Fruit fly (Drosophila melanogaster) whole organism, wandering third instar larva: ENCODE results near the gene RpS20.
A peak's percentile ranks its signal among the peaks of the same experiment; 100 is the strongest.

ENCODE experiments used
- Abd-B ChIP-seq: fragments of >200 bp; optimal IDR thresholded peaks from 2 replicates; lab custom pipeline; 2017; ENCODE audit warnings: missing biosample characterization, missing genetic modification characterization
- CG32264 ChIP-seq: fragments of 200-800 bp; sonication (Bioruptor generic); optimal IDR thresholded peaks from 2 replicates; lab custom pipeline; 2016; ENCODE audit warnings: missing biosample characterization, missing genetic modification characterization
- CG9705 ChIP-seq: fragments of 200-800 bp; sonication (Bioruptor generic); optimal IDR thresholded peaks from 2 replicates; lab custom pipeline; 2018; ENCODE audit warnings: missing biosample characterization, mild to moderate bottlenecking, missing genetic modification characterization
- CrebA ChIP-seq: fragments of 200-800 bp; sonication (Bioruptor generic); optimal IDR thresholded peaks from 2 replicates; lab custom pipeline; 2016; ENCODE audit warnings: missing biosample characterization, mild to moderate bottlenecking, missing genetic modification characterization, borderline replicate concordance
- Dfd ChIP-seq: fragments of >200 bp; optimal IDR thresholded peaks from 2 replicates; lab custom pipeline; 2017; ENCODE audit warnings: missing biosample characterization, missing genetic modification characterization
- Dif ChIP-seq: fragments of 200-275, 200-300 bp; sonication (Bioruptor generic); optimal IDR thresholded peaks from 2 replicates; lab custom pipeline; 2018; ENCODE audit warnings: missing biosample characterization, missing genetic modification characterization; ENCODE audit not compliant: partially characterized antibody
- GATAd ChIP-seq: sonication (Bioruptor generic); optimal IDR thresholded peaks from 2 replicates; lab custom pipeline; 2016; ENCODE audit warnings: missing biosample characterization, missing genetic modification characterization
- HLH106 ChIP-seq: fragments of 200-800 bp; optimal IDR thresholded peaks from 3 replicates; lab custom pipeline; 2019; ENCODE audit warnings: missing biosample characterization, mild to moderate bottlenecking, missing genetic modification characterization, moderate library complexity
- Hnf4 ChIP-seq: fragments of 200-800 bp; sonication (Bioruptor generic); optimal IDR thresholded peaks from 2 replicates; lab custom pipeline; 2016; ENCODE audit warnings: missing biosample characterization, mild to moderate bottlenecking, missing genetic modification characterization
- Hr78 ChIP-seq: fragments of >200 bp; optimal IDR thresholded peaks from 2 replicates; lab custom pipeline; 2017; ENCODE audit warnings: missing biosample characterization, missing genetic modification characterization
- Hr83 ChIP-seq: fragments of 200-300 bp; sonication (Bioruptor generic); optimal IDR thresholded peaks from 2 replicates; lab custom pipeline; 2016; ENCODE audit warnings: missing biosample characterization, mild to moderate bottlenecking, missing genetic modification characterization, moderate library complexity; ENCODE audit not compliant: poor library complexity, severe bottlenecking
- Jra ChIP-seq: sonication (Bioruptor generic); optimal IDR thresholded peaks from 2 replicates; lab custom pipeline; 2016; ENCODE audit warnings: missing biosample characterization, missing genetic modification characterization
- Mio ChIP-seq: sonication (Bioruptor generic); optimal IDR thresholded peaks from 2 replicates; lab custom pipeline; 2016; ENCODE audit warnings: missing biosample characterization, missing genetic modification characterization
- Myc ChIP-seq: fragments of >200 bp; optimal IDR thresholded peaks from 2 replicates; lab custom pipeline; 2017
- N ChIP-seq: fragments of >200 bp; optimal IDR thresholded peaks from 2 replicates; lab custom pipeline; 2018; ENCODE audit warnings: missing biosample characterization, missing external identifiers, missing genetic modification characterization
- OdsH ChIP-seq: fragments of 200-800 bp; sonication (Bioruptor generic); optimal IDR thresholded peaks from 2 replicates; lab custom pipeline; 2016; ENCODE audit warnings: missing biosample characterization, mild to moderate bottlenecking, missing genetic modification characterization
- Rel ChIP-seq, 2 experiments: fragments of 200-800 bp; sonication (Bioruptor generic) in 1 of 2; optimal IDR thresholded peaks; 2 replicates in 1 of 2; 3 replicates in 1 of 2; lab custom pipeline; 2016 to 2019; ENCODE audit warnings: mild to moderate bottlenecking in 2 of 2, missing biosample characterization in 2 of 2, missing genetic modification characterization in 2 of 2, moderate library complexity in 1 of 2
- Sp1 ChIP-seq: fragments of 200-800 bp; sonication (Bioruptor generic); optimal IDR thresholded peaks from 3 replicates; lab custom pipeline; 2019; ENCODE audit warnings: missing biosample characterization, mild to moderate bottlenecking, missing genetic modification characterization, moderate library complexity
- Vsx2 ChIP-seq: fragments of 200-300, 225-300 bp; sonication (Bioruptor generic); optimal IDR thresholded peaks from 2 replicates; lab custom pipeline; 2018; ENCODE audit warnings: missing biosample characterization, missing genetic modification characterization; ENCODE audit not compliant: partially characterized antibody
- br ChIP-seq: fragments of 200-800 bp; sonication (Bioruptor generic); optimal IDR thresholded peaks from 2 replicates; lab custom pipeline; 2016; ENCODE audit warnings: missing biosample characterization, missing genetic modification characterization
- brk ChIP-seq: fragments of 200-800 bp; sonication (Bioruptor generic); optimal IDR thresholded peaks from 2 replicates; lab custom pipeline; 2016; ENCODE audit warnings: missing biosample characterization, mild to moderate bottlenecking, missing genetic modification characterization
- dl ChIP-seq, 2 experiments: fragments of 175-275, 200-275 bp in 1 of 2; fragments of 200-275 bp in 1 of 2; sonication (Bioruptor generic); optimal IDR thresholded peaks; lab custom pipeline; 2018; ENCODE audit warnings: mild to moderate bottlenecking in 2 of 2, missing biosample characterization in 2 of 2, missing genetic modification characterization in 2 of 2, moderate library complexity in 2 of 2; ENCODE audit not compliant: partially characterized antibody in 2 of 2, insufficient read depth in 1 of 2
- dmrt93B ChIP-seq: fragments of 200-800 bp; sonication (Bioruptor generic); optimal IDR thresholded peaks from 2 replicates; lab custom pipeline; 2018; ENCODE audit warnings: missing biosample characterization, mild to moderate bottlenecking, missing genetic modification characterization
- dsf ChIP-seq: sonication (Bioruptor generic); optimal IDR thresholded peaks from 2 replicates; lab custom pipeline; 2016; ENCODE audit warnings: missing biosample characterization, missing genetic modification characterization, borderline replicate concordance
- ey ChIP-seq: fragments of 200-800 bp; sonication (Bioruptor generic); optimal IDR thresholded peaks from 2 replicates; lab custom pipeline; 2016; ENCODE audit warnings: missing biosample characterization, missing genetic modification characterization
- foxo ChIP-seq, 2 experiments: fragments of 200-800 bp; sonication (Bioruptor generic); optimal IDR thresholded peaks; 2 replicates in 1 of 2; 3 replicates in 1 of 2; lab custom pipeline; 2016 to 2017; ENCODE audit warnings: missing biosample characterization in 2 of 2, missing genetic modification characterization in 2 of 2
- fru ChIP-seq: fragments of 200-800 bp; sonication (Bioruptor generic); optimal IDR thresholded peaks from 3 replicates; lab custom pipeline; 2016; ENCODE audit warnings: missing biosample characterization, mild to moderate bottlenecking, missing genetic modification characterization
- h ChIP-seq: fragments of 200-800 bp; sonication (Bioruptor generic); optimal IDR thresholded peaks from 3 replicates; lab custom pipeline; 2016; ENCODE audit warnings: missing biosample characterization, mild to moderate bottlenecking, missing genetic modification characterization
- jim ChIP-seq: fragments of 175-275, 200-325 bp; sonication (Bioruptor generic); optimal IDR thresholded peaks from 2 replicates; lab custom pipeline; 2016; ENCODE audit warnings: missing biosample characterization, mild to moderate bottlenecking, missing genetic modification characterization
- lola ChIP-seq: fragments of >200 bp; optimal IDR thresholded peaks from 2 replicates; lab custom pipeline; 2017; ENCODE audit warnings: missing biosample characterization, missing genetic modification characterization
- pan ChIP-seq: fragments of >200 bp; optimal IDR thresholded peaks from 2 replicates; lab custom pipeline; 2017
- psq ChIP-seq: fragments of 200-800 bp; sonication (Bioruptor generic); optimal IDR thresholded peaks from 3 replicates; lab custom pipeline; 2017; ENCODE audit warnings: missing biosample characterization, mild to moderate bottlenecking, missing genetic modification characterization, moderate library complexity
- rgr ChIP-seq: fragments of 200-800 bp; sonication (Bioruptor generic); optimal IDR thresholded peaks from 3 replicates; lab custom pipeline; 2016; ENCODE audit warnings: missing biosample characterization, mild to moderate bottlenecking, missing genetic modification characterization
- sage ChIP-seq: fragments of 200-800 bp; sonication (Bioruptor generic); optimal IDR thresholded peaks from 2 replicates; lab custom pipeline; 2016; ENCODE audit warnings: missing biosample characterization, mild to moderate bottlenecking, missing genetic modification characterization
- sv ChIP-seq: fragments of 200-800 bp; sonication (Bioruptor generic); optimal IDR thresholded peaks from 3 replicates; lab custom pipeline; 2016; ENCODE audit warnings: missing biosample characterization, missing genetic modification characterization
- tai ChIP-seq: sonication (Bioruptor generic); optimal IDR thresholded peaks from 2 replicates; lab custom pipeline; 2016; ENCODE audit warnings: missing biosample characterization, missing genetic modification characterization
- usp ChIP-seq: fragments of >200 bp; optimal IDR thresholded peaks from 2 replicates; lab custom pipeline; 2017; ENCODE audit warnings: missing biosample characterization, missing genetic modification characterization
- woc ChIP-seq: sonication (Bioruptor generic); optimal IDR thresholded peaks from 2 replicates; lab custom pipeline; 2016; ENCODE audit warnings: missing biosample characterization, mild to moderate bottlenecking, missing genetic modification characterization

RpS20 gene

DNA sequence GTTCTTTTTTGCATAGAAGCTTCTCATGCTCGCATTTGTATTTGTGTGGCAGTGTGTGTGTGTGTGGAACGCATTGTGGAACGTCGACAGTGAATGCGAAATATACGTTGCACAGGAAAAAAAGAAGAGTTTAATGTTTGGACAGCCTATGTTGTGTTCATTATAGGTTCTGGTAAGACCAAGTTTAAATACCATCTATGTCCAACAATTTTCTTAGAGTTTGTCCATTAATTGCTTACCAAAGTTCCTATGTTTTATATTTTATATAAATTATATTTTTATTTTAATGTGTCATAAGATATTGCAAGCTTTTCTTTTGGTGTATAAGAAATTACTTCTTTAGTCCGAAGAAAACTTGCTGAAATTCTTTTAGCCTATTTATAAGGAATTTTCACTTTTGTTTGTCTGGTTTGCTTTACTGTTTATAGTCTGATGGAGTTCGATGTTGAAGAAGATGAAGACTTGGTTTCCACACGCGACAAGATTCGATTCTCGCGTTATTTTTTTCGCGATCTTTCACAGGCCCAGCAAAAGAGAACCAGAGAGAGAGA lies 39.8 kb upstream of the RpS20 start (continued):
- no peak for TF ChIP-seq usp (GFP tag; lab: Kevin White, UChicago)

DNA sequence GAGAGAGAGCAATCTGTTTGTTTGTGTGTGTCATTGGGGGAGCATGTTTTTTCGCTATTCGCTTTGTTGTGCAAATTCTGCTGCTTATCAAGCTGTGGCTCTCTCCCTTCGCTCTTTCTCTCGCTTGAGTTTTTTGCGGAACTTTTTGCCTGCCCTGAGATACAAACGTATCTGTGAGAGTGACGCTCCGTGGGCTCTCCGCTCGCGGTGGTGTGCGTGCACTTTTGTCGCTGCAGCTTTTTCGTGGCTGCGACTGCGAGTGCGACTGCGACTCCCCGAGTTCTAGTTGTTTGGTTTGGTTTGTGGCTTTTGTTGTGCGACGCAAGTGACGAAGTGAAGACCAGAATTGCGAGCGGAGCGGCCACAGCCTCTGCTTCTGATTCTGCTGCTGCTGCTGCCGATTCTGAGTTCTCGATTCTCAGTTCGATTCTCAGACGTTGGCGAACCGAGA lies 39.3 kb upstream of the RpS20 start:
- TF ChIP-seq Hnf4 (GFP tag; lab: Kevin White, UChicago) = no peak
- no peak for TF ChIP-seq Abd-B (GFP tag; lab: Kevin White, UChicago)
- no peak for TF ChIP-seq OdsH (GFP tag; lab: Kevin White, UChicago)
- no peak for TF ChIP-seq CG9705 (GFP tag; lab: Kevin White, UChicago)
- no peak for TF ChIP-seq Mio
- peak; percentile 61 for TF ChIP-seq CG32264 (GFP tag; lab: Kevin White, UChicago)
- TF ChIP-seq Myc = no peak
- TF ChIP-seq jim (GFP tag; lab: Kevin White, UChicago) = no peak
- peak; percentile 94 for TF ChIP-seq Rel (GFP tag; optimal IDR thresholded peaks at IDR 0.05; lab: Kevin White, UChicago)
- TF ChIP-seq Rel (tag; optimal IDR thresholded peaks at IDR 0.05; lab: Kevin White, UChicago) = peak; percentile 65
- no peak for TF ChIP-seq fru
- TF ChIP-seq lola (GFP tag; lab: Kevin White, UChicago) = no peak
- TF ChIP-seq Dfd (GFP tag; lab: Kevin White, UChicago) = no peak
- no peak for TF ChIP-seq usp (GFP tag; lab: Kevin White, UChicago)
- TF ChIP-seq sage (GFP tag; lab: Kevin White, UChicago) = peak; percentile 84
- no peak for TF ChIP-seq dmrt93B
- no peak for TF ChIP-seq Hr78 (GFP tag; lab: Kevin White, UChicago)
- TF ChIP-seq Vsx2 (GFP tag; lab: Kevin White, UChicago) = peak; percentile 85
- peak; percentile 47 for TF ChIP-seq Jra (GFP tag; lab: Kevin White, UChicago)
- TF ChIP-seq Hr83 (GFP tag; lab: Kevin White, UChicago) = peak; percentile 1
- TF ChIP-seq Sp1 (GFP tag; lab: Kevin White, UChicago) = peak; percentile 36
- TF ChIP-seq h (GFP tag; lab: Kevin White, UChicago) = peak; percentile 51
- peak; percentile 3 for TF ChIP-seq HLH106
- peak; percentile 79 for TF ChIP-seq psq (GFP tag; lab: Kevin White, UChicago)
- peak; percentile 25 for TF ChIP-seq N
- peak; percentile 95 for TF ChIP-seq Dif
- no peak for TF ChIP-seq ey (GFP tag; lab: Kevin White, UChicago)
- TF ChIP-seq dsf (GFP tag; lab: Kevin White, UChicago) = no peak
- TF ChIP-seq sv (GFP tag; lab: Kevin White, UChicago) = no peak
- TF ChIP-seq tai (GFP tag; lab: Kevin White, UChicago) = no peak
- peak; percentile 19 for TF ChIP-seq rgr
- peak; percentile 92 for TF ChIP-seq CrebA (GFP tag; lab: Kevin White, UChicago)
- TF ChIP-seq woc (GFP tag; lab: Kevin White, UChicago) = no peak
- no peak for TF ChIP-seq pan (lab: Kevin White, UChicago)
- peak; percentile 84 to 88 for TF ChIP-seq dl (GFP tag; optimal IDR thresholded peaks at IDR 0.05; lab: Kevin White, UChicago; ENCODE audit: insufficient read depth in 1 of 2, partially characterized antibody in 2 of 2)
- peak in 1 of 2 experiments; percentile 89 for TF ChIP-seq foxo (GFP tag; optimal IDR thresholded peaks at IDR 0.05; lab: Kevin White, UChicago)
- no peak for TF ChIP-seq GATAd (GFP tag; lab: Kevin White, UChicago)
- TF ChIP-seq br (GFP tag; lab: Kevin White, UChicago) = peak; percentile 43
- TF ChIP-seq brk (GFP tag; lab: Kevin White, UChicago) = peak; percentile 76
- TF ChIP-seq, all 38 proteins: peak for 18
